Worm (Caenorhabditis elegans) whole organism, L1 larva: ENCODE results near the gene anoh-2.

Source experiments
- C16A3.4 ChIP-seq: fragments of 150-350 bp; optimal IDR thresholded peaks from 2 replicates; lab custom pipeline; 2014; ENCODE audit warnings: missing biosample characterization, missing genetic modification characterization
- C34B4.2 ChIP-seq: sonication (generic microtip); optimal IDR thresholded peaks from 2 replicates; lab custom pipeline; 2017; ENCODE audit warnings: mild to moderate bottlenecking, missing genetic modification characterization, missing compliant biosample characterization
- Y116A8C.19 ChIP-seq: sonication (generic microtip); optimal IDR thresholded peaks from 2 replicates; lab custom pipeline; 2016; ENCODE audit warnings: missing compliant biosample characterization, missing genetic modification characterization, borderline replicate concordance
- aha-1 ChIP-seq: fragments of 150-350 bp; optimal IDR thresholded peaks from 2 replicates; lab custom pipeline; 2014; ENCODE audit warnings: missing biosample characterization, missing genetic modification characterization
- aly-2 ChIP-seq: fragments of 150-350 bp; optimal IDR thresholded peaks from 2 replicates; lab custom pipeline; 2014; ENCODE audit warnings: missing biosample characterization, missing genetic modification characterization
- blmp-1 ChIP-seq: fragments of 150-350 bp; optimal IDR thresholded peaks from 2 replicates; lab custom pipeline; 2014; ENCODE audit warnings: missing biosample characterization, missing genetic modification characterization
- ceh-63 ChIP-seq: fragments of 200-800 bp; sonication (Bioruptor generic); optimal IDR thresholded peaks from 2 replicates; lab custom pipeline; 2018; ENCODE audit warnings: mild to moderate bottlenecking, missing genetic modification characterization, missing compliant biosample characterization
- ceh-88 ChIP-seq: fragments of 200-800 bp; sonication (Bioruptor generic); IDR thresholded peaks from 2 replicates; pipeline ENCODE4 v1.3.6; 2022; ENCODE audit warnings: missing genetic modification characterization, missing compliant biosample characterization
- ces-1 ChIP-seq: fragments of 150-350 bp; optimal IDR thresholded peaks from 2 replicates; lab custom pipeline; 2014; ENCODE audit warnings: missing biosample characterization, missing genetic modification reagents, missing genetic modification characterization
- dsc-1 ChIP-seq: sonication (generic microtip); optimal IDR thresholded peaks from 2 replicates; lab custom pipeline; 2016; ENCODE audit warnings: mild to moderate bottlenecking, missing genetic modification characterization, missing compliant biosample characterization
- efl-3 ChIP-seq: fragments of 200-800 bp; sonication (Bioruptor generic); optimal IDR thresholded peaks from 2 replicates; lab custom pipeline; 2018; ENCODE audit warnings: mild to moderate bottlenecking, missing genetic modification characterization, missing compliant biosample characterization
- egl-13 ChIP-seq: sonication (generic microtip); optimal IDR thresholded peaks from 2 replicates; lab custom pipeline; 2016; ENCODE audit warnings: missing genotype, missing genetic modification reagents, missing genetic modification characterization, missing compliant biosample characterization
- elt-2 ChIP-seq: sonication (generic microtip); optimal IDR thresholded peaks from 2 replicates; lab custom pipeline; 2016; ENCODE audit warnings: missing genetic modification characterization, mild to moderate bottlenecking, inconsistent platforms, missing compliant biosample characterization, missing genetic modification reagents
- elt-3 ChIP-seq, 6 experiments: fragments of 150-350 bp in 1 of 6; sonication (generic microtip); optimal IDR thresholded peaks; 2 replicates each; lab custom pipeline; 2017 to 2018; ENCODE audit warnings: missing biosample characterization in 6 of 6, missing genetic modification characterization in 6 of 6, inconsistent platforms in 1 of 6
- fkh-10 ChIP-seq: sonication (generic microtip); optimal IDR thresholded peaks from 2 replicates; lab custom pipeline; 2017; ENCODE audit warnings: missing biosample characterization, missing genetic modification reagents, missing genetic modification characterization
- fkh-4 ChIP-seq: sonication (generic microtip); optimal IDR thresholded peaks from 2 replicates; lab custom pipeline; 2016; ENCODE audit warnings: missing compliant biosample characterization, missing genetic modification characterization, borderline replicate concordance
- fkh-8 ChIP-seq: sonication (generic microtip); optimal IDR thresholded peaks from 2 replicates; lab custom pipeline; 2016; ENCODE audit warnings: mild to moderate bottlenecking, missing genetic modification characterization, missing compliant biosample characterization
- fos-1 ChIP-seq: fragments of 150-350 bp; optimal IDR thresholded peaks from 2 replicates; lab custom pipeline; 2014; ENCODE audit warnings: missing biosample characterization, missing genetic modification characterization
- hlh-17 ChIP-seq: fragments of 200-800 bp; sonication (Bioruptor generic); optimal IDR thresholded peaks from 2 replicates; lab custom pipeline; 2018; ENCODE audit warnings: missing genetic modification characterization, mild to moderate bottlenecking, missing compliant biosample characterization, moderate library complexity, borderline replicate concordance
- hlh-4 ChIP-seq: sonication (generic microtip); optimal IDR thresholded peaks from 2 replicates; lab custom pipeline; 2016; ENCODE audit warnings: mild to moderate bottlenecking, missing genetic modification characterization, missing compliant biosample characterization
- lin-13 ChIP-seq: fragments of 150-350 bp; optimal IDR thresholded peaks from 2 replicates; lab custom pipeline; 2014; ENCODE audit warnings: missing biosample characterization, missing genetic modification reagents, missing genetic modification characterization
- lin-14 ChIP-seq: fragments of 200-800 bp; sonication (Bioruptor generic); optimal IDR thresholded peaks from 2 replicates; lab custom pipeline; 2018; ENCODE audit warnings: mild to moderate bottlenecking, missing genetic modification characterization, moderate library complexity, missing compliant biosample characterization
- lin-15B ChIP-seq: fragments of 150-350 bp; sonication (generic microtip); optimal IDR thresholded peaks from 3 replicates; lab custom pipeline; 2014; ENCODE audit warnings: missing biosample characterization, missing genetic modification characterization
- lin-35 ChIP-seq, 2 experiments: fragments of 150-350 bp; optimal IDR thresholded peaks; 2 replicates each; lab custom pipeline; 2014; ENCODE audit warnings: missing biosample characterization in 2 of 2, missing genetic modification characterization in 2 of 2, missing genetic modification reagents in 2 of 2
- lin-39 ChIP-seq: fragments of 150-350 bp; optimal IDR thresholded peaks from 2 replicates; lab custom pipeline; 2014; ENCODE audit warnings: missing biosample characterization, missing genetic modification reagents, missing genetic modification characterization
- lsy-2 ChIP-seq, 2 experiments: fragments of 150-350 bp; optimal IDR thresholded peaks; 2 replicates each; lab custom pipeline; 2014; ENCODE audit warnings: missing biosample characterization in 2 of 2, missing genetic modification characterization in 2 of 2
- mab-9 ChIP-seq: fragments of 200-800 bp; sonication (Bioruptor generic); IDR thresholded peaks from 2 replicates; pipeline ENCODE4 v1.3.6; 2022; ENCODE audit warnings: missing genetic modification reagents, missing genetic modification characterization, missing compliant biosample characterization
- mdl-1 ChIP-seq, 2 experiments: fragments of 150-350 bp; optimal IDR thresholded peaks; 2 replicates each; lab custom pipeline; 2014 to 2017; ENCODE audit warnings: missing biosample characterization in 2 of 2, missing genetic modification characterization in 2 of 2, inconsistent platforms in 1 of 2
- nhr-12 ChIP-seq: sonication (generic microtip); optimal IDR thresholded peaks from 2 replicates; lab custom pipeline; 2017; ENCODE audit warnings: missing biosample characterization, missing genetic modification characterization
- nhr-19 ChIP-seq: fragments of 200-800 bp; sonication (Bioruptor generic); conservative IDR thresholded peaks from 2 replicates; pipeline ENCODE4 v1.3.6; 2022; ENCODE audit warnings: missing genetic modification characterization, missing compliant biosample characterization
- nhr-20 ChIP-seq: sonication (generic microtip); optimal IDR thresholded peaks from 2 replicates; lab custom pipeline; 2016; ENCODE audit warnings: mild to moderate bottlenecking, missing genetic modification characterization, missing compliant biosample characterization
- nhr-237 ChIP-seq: fragments of 150-350 bp; optimal IDR thresholded peaks from 2 replicates; lab custom pipeline; 2014; ENCODE audit warnings: missing biosample characterization, missing genetic modification characterization
- nhr-71 ChIP-seq: sonication (generic microtip); optimal IDR thresholded peaks from 2 replicates; lab custom pipeline; 2016; ENCODE audit warnings: mild to moderate bottlenecking, missing genetic modification characterization, moderate library complexity, missing compliant biosample characterization
- nhr-77 ChIP-seq: fragments of 150-350 bp; optimal IDR thresholded peaks from 2 replicates; lab custom pipeline; 2014; ENCODE audit warnings: missing biosample characterization, missing genetic modification characterization
- nhr-84 ChIP-seq: sonication (generic microtip); optimal IDR thresholded peaks from 2 replicates; lab custom pipeline; 2017; ENCODE audit warnings: missing biosample characterization, missing genetic modification characterization
- nhr-85 ChIP-seq: sonication (generic microtip); peaks from one replicate; lab custom pipeline; 2016; ENCODE audit warnings: missing genetic modification characterization, inconsistent platforms, missing compliant biosample characterization
- nhr-90 ChIP-seq: sonication (generic microtip); optimal IDR thresholded peaks from 2 replicates; lab custom pipeline; 2016; ENCODE audit warnings: mild to moderate bottlenecking, missing genetic modification characterization, missing compliant biosample characterization; ENCODE audit not compliant: poor library complexity
- pag-3 ChIP-seq: sonication (generic microtip); optimal IDR thresholded peaks from 2 replicates; lab custom pipeline; 2017; ENCODE audit warnings: missing genetic modification characterization, mild to moderate bottlenecking, missing compliant biosample characterization, antibody characterized with exemption, borderline replicate concordance; ENCODE audit not compliant: insufficient read depth
- pax-3 ChIP-seq: fragments of 200-800 bp; sonication (Bioruptor generic); optimal IDR thresholded peaks from 2 replicates; lab custom pipeline; 2018; ENCODE audit warnings: mild to moderate bottlenecking, missing genetic modification characterization, moderate library complexity, missing compliant biosample characterization
- rnt-1 ChIP-seq: sonication (generic microtip); optimal IDR thresholded peaks from 2 replicates; lab custom pipeline; 2016; ENCODE audit warnings: mild to moderate bottlenecking, missing genetic modification characterization, moderate library complexity, missing compliant biosample characterization
- snpc-4 ChIP-seq: fragments of 150-350 bp; optimal IDR thresholded peaks from 2 replicates; lab custom pipeline; 2014; ENCODE audit warnings: missing biosample characterization, missing genetic modification characterization
- sptf-1 ChIP-seq: fragments of 150-350 bp; optimal IDR thresholded peaks from 2 replicates; lab custom pipeline; 2014; ENCODE audit warnings: missing biosample characterization, missing genetic modification characterization
- sup-37 ChIP-seq: fragments of 200-800 bp; sonication (Bioruptor generic); optimal IDR thresholded peaks from 2 replicates; lab custom pipeline; 2018; ENCODE audit warnings: mild to moderate bottlenecking, missing genetic modification characterization, missing compliant biosample characterization
- swsn-7 ChIP-seq: sonication (generic microtip); optimal IDR thresholded peaks from 2 replicates; lab custom pipeline; 2016; ENCODE audit warnings: missing genetic modification characterization, missing compliant biosample characterization
- tlp-1 ChIP-seq: fragments of 150-350 bp; optimal IDR thresholded peaks from 2 replicates; lab custom pipeline; 2014; ENCODE audit warnings: missing biosample characterization, missing genetic modification characterization
- unc-130 ChIP-seq: fragments of 150-350 bp; optimal IDR thresholded peaks from 2 replicates; lab custom pipeline; 2017; ENCODE audit warnings: missing biosample characterization, missing genetic modification characterization, inconsistent platforms
- unc-30 ChIP-seq: sonication (generic microtip); optimal IDR thresholded peaks from 2 replicates; lab custom pipeline; 2017; ENCODE audit warnings: missing biosample characterization, missing genetic modification characterization
- unc-86 ChIP-seq: sonication (generic microtip); optimal IDR thresholded peaks from 2 replicates; lab custom pipeline; 2016; ENCODE audit warnings: missing genetic modification characterization, missing compliant biosample characterization
- unc-98 ChIP-seq: fragments of 200-800 bp; sonication (Bioruptor generic); IDR thresholded peaks from 2 replicates; pipeline ENCODE4 v1.3.6; 2022; ENCODE audit warnings: missing genetic modification characterization, missing compliant biosample characterization
- zag-1 ChIP-seq: fragments of 150-350 bp; optimal IDR thresholded peaks from 2 replicates; lab custom pipeline; 2014; ENCODE audit warnings: missing biosample characterization, missing genetic modification characterization
- zip-4 ChIP-seq: fragments of 200-800 bp; sonication (Bioruptor generic); optimal IDR thresholded peaks from 2 replicates; lab custom pipeline; 2018; ENCODE audit warnings: mild to moderate bottlenecking, missing genetic modification characterization, moderate library complexity, missing compliant biosample characterization
- ztf-11 ChIP-seq, 2 experiments: sonication (generic microtip); optimal IDR thresholded peaks; 2 replicates each; lab custom pipeline; 2016 to 2017; ENCODE audit warnings: missing genetic modification characterization in 2 of 2, missing biosample characterization in 1 of 2, missing compliant biosample characterization in 1 of 2
- ztf-4 ChIP-seq: fragments of 150-350 bp; optimal IDR thresholded peaks from 2 replicates; lab custom pipeline; 2014; ENCODE audit warnings: missing biosample characterization, missing genetic modification characterization

The anoh-2 gene

ce11 chrIV:14656573-14657129 lies 1.5 kb upstream of the anoh-2 start, which contains the start of gene Y57G11C.33 (continued):
- TF ChIP-seq swsn-7: peak; percentile 49
- no peak for TF ChIP-seq zip-4 (GFP tag; lab: Kevin White, UChicago)
- TF ChIP-seq nhr-84 (tag; lab: Kevin White, UChicago): no peak
- TF ChIP-seq mdl-1 (tag; optimal IDR thresholded peaks at IDR 0.05; lab: Kevin White, UChicago): no peak
- peak; percentile 3 for TF ChIP-seq C16A3.4 (tag; lab: Kevin White, UChicago)
- TF ChIP-seq pax-3 (tag; lab: Kevin White, UChicago): no peak
- no peak for TF ChIP-seq nhr-19 (GFP tag; lab: Robert Waterston, UW)
- peak; percentile 28 for TF ChIP-seq nhr-20 (tag; lab: Kevin White, UChicago)
- TF ChIP-seq aly-2 (tag; lab: Kevin White, UChicago): no peak
- TF ChIP-seq unc-98 (GFP tag; lab: Robert Waterston, UW): no peak
- TF ChIP-seq fkh-4 (tag; lab: Kevin White, UChicago): no peak
- no peak for TF ChIP-seq egl-13
- TF ChIP-seq elt-2: no peak
- TF ChIP-seq nhr-90 (tag; lab: Kevin White, UChicago): peak; percentile 28
- peak; percentile 21 for TF ChIP-seq dsc-1
- no peak for TF ChIP-seq rnt-1 (tag; lab: Kevin White, UChicago)
- peak; percentile 36 for TF ChIP-seq blmp-1
- TF ChIP-seq tlp-1: no peak
- TF ChIP-seq lin-15B (tag; lab: Kevin White, UChicago): no peak
- TF ChIP-seq hlh-4 (tag; lab: Kevin White, UChicago): no peak
- no peak for TF ChIP-seq pag-3 (tag; lab: Kevin White, UChicago)
- TF ChIP-seq unc-30 (tag; lab: Kevin White, UChicago): no peak
- TF ChIP-seq lin-35 (GFP tag; optimal IDR thresholded peaks at IDR 0.05; lab: Kevin White, UChicago): peak in 1 of 2 experiments; percentile 41
- TF ChIP-seq unc-86: peak; percentile 4
- no peak for TF ChIP-seq Y116A8C.19
- no peak for TF ChIP-seq C34B4.2 (tag; lab: Kevin White, UChicago)
- no peak for TF ChIP-seq elt-3 (tag; optimal IDR thresholded peaks at IDR 0.05; lab: Kevin White, UChicago)
- no peak for TF ChIP-seq hlh-17 (GFP tag; lab: Kevin White, UChicago)
- no peak for TF ChIP-seq lin-39
- TF ChIP-seq zag-1 (tag; lab: Kevin White, UChicago): no peak
- no peak for TF ChIP-seq nhr-85 (tag; lab: Kevin White, UChicago)
- TF ChIP-seq fos-1 (tag; lab: Kevin White, UChicago): no peak
- no peak for TF ChIP-seq sptf-1 (tag; lab: Kevin White, UChicago)
- TF ChIP-seq nhr-77 (tag; lab: Kevin White, UChicago): no peak
- TF ChIP-seq nhr-71 (tag; lab: Kevin White, UChicago): peak; percentile 52
- TF ChIP-seq aha-1 (tag; lab: Kevin White, UChicago): no peak
- peak; percentile 75 to 96 for TF ChIP-seq lsy-2 (tag; optimal IDR thresholded peaks at IDR 0.05; lab: Kevin White, UChicago)
- no peak for TF ChIP-seq nhr-12
- TF ChIP-seq ces-1 (GFP tag; lab: Kevin White, UChicago): no peak
- no peak for TF ChIP-seq nhr-237 (tag; lab: Kevin White, UChicago)
- TF ChIP-seq mab-9 (GFP tag; lab: Robert Waterston, UW): no peak
- no peak for TF ChIP-seq lin-14 (GFP tag; lab: Kevin White, UChicago)
- no peak for TF ChIP-seq efl-3 (GFP tag; lab: Kevin White, UChicago)
- TF ChIP-seq ztf-11 (tag; optimal IDR thresholded peaks at IDR 0.05; lab: Kevin White, UChicago): no peak
- peak; percentile 61 for TF ChIP-seq unc-130 (tag; lab: Kevin White, UChicago)
- no peak for TF ChIP-seq fkh-8
- TF ChIP-seq lin-13 (GFP tag; lab: Kevin White, UChicago): no peak
- TF ChIP-seq snpc-4 (tag; lab: Kevin White, UChicago): no peak
- no peak for TF ChIP-seq ceh-63
- no peak for TF ChIP-seq fkh-10 (GFP tag; lab: Kevin White, UChicago)
- no peak for TF ChIP-seq ceh-88 (GFP tag; lab: Robert Waterston, UW)
- TF ChIP-seq sup-37: no peak
- no peak for TF ChIP-seq ztf-4 (tag; lab: Kevin White, UChicago)
